Worm (Caenorhabditis elegans): ENCODE data around the gene moc-3.

DNA sequence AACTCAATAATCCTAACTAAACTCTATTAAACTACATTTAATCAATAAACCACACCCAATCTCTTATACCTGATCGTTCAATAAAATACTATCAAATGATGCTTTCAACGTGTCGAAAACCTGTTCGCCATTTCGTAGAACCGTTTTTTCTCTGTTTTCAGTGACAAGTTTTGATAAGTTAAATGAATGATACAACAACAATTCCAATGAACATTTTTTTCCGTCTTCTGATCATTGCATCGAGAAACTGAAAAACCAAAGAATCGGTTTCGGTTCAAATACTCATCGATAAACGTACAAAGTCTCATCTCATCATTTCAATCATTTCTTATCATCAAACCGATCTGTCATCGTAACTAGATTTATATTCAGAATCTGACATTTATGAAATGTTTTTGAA, 27.2 kb upstream of the moc-3 start:
- TF ChIP-seq C34B4.2 (tag; optimal IDR thresholded peaks at IDR 0.05) (no peak), nhr-77 (tag; optimal IDR thresholded peaks at IDR 0.05) (no peak), aly-2 (tag; optimal IDR thresholded peaks at IDR 0.05) (no peak)

Data from whole organism, L1 larva.